Fruit fly (Drosophila melanogaster): ENCODE data around the gene CG15172.
A peak's percentile ranks its signal among the peaks of the same experiment; 100 is the strongest.

CG15172 gene

dm6 chr2L:18987078-18987895, 34.9 kb upstream of the CG15172 start, which contains the start of the genes Swip-1 and EMC5 (continued):
- TF ChIP-seq CG10267 (tag; optimal IDR thresholded peaks at IDR 0.05): peak; percentile 75
- peak; percentile 28 for TF ChIP-seq CG11723 (GFP tag; optimal IDR thresholded peaks at IDR 0.05)
- TF ChIP-seq CG10274 (GFP tag; optimal IDR thresholded peaks at IDR 0.05): no peak
- no peak for TF ChIP-seq grn (GFP tag; optimal IDR thresholded peaks at IDR 0.05)
- peak; percentile 73 for TF ChIP-seq CG7839 (tag; optimal IDR thresholded peaks at IDR 0.05)
- TF ChIP-seq run (tag; optimal IDR thresholded peaks at IDR 0.05): peak; percentile 31
- TF ChIP-seq z (GFP tag; IDR thresholded peaks at IDR 0.05): no peak
- no peak for TF ChIP-seq Dad (GFP tag; optimal IDR thresholded peaks at IDR 0.05)
- TF ChIP-seq Trl (optimal IDR thresholded peaks at IDR 0.05): no peak
- peak; percentile 1 for TF ChIP-seq Trl (GFP tag; optimal IDR thresholded peaks at IDR 0.05)
- TF ChIP-seq nom (GFP tag; optimal IDR thresholded peaks at IDR 0.05): peak; percentile 43
- peak; percentile 35 for TF ChIP-seq HHEX (GFP tag; optimal IDR thresholded peaks at IDR 0.05)
- no peak for TF ChIP-seq mirr (GFP tag; optimal IDR thresholded peaks at IDR 0.05)
- TF ChIP-seq jing (GFP tag; optimal IDR thresholded peaks at IDR 0.05): no peak
- TF ChIP-seq Med (GFP tag): peak; percentile 86
- TF ChIP-seq Fer1 (GFP tag; optimal IDR thresholded peaks at IDR 0.05): peak; percentile 17
- TF ChIP-seq CG5953 (GFP tag; IDR thresholded peaks at IDR 0.05): no peak
- peak; percentile 77 for TF ChIP-seq Hr3 (GFP tag; optimal IDR thresholded peaks at IDR 0.05)
- TF ChIP-seq fd3F (GFP tag; optimal IDR thresholded peaks at IDR 0.05): peak; percentile 52
- TF ChIP-seq eve (GFP tag; optimal IDR thresholded peaks at IDR 0.05): no peak
- TF ChIP-seq CG8388 (GFP tag; optimal IDR thresholded peaks at IDR 0.05): peak; percentile 62
- peak; percentile 44 for TF ChIP-seq Fer3 (tag; optimal IDR thresholded peaks at IDR 0.05)
- peak; percentile 74 for TF ChIP-seq BEAF-32 (GFP tag; optimal IDR thresholded peaks at IDR 0.05)
- TF ChIP-seq tll (GFP tag; optimal IDR thresholded peaks at IDR 0.05): no peak
- no peak for TF ChIP-seq Sry-β (GFP tag; optimal IDR thresholded peaks at IDR 0.05)
- TF ChIP-seq CG8089 (GFP tag; optimal IDR thresholded peaks at IDR 0.05): no peak
- no peak for TF ChIP-seq org-1 (GFP tag; optimal IDR thresholded peaks at IDR 0.05)
- peak; percentile 44; the same call in 1 of the 3 replicates for TF ChIP-seq knrl (GFP tag; IDR thresholded peaks at IDR 0.05; ENCODE audit: partially characterized antibody)
- TF ChIP-seq bsh (GFP tag; optimal IDR thresholded peaks at IDR 0.05): peak in 1 of 2 experiments; percentile 54
- TF ChIP-seq Xrp1 (GFP tag; IDR thresholded peaks at IDR 0.05): peak; percentile 57
- peak; percentile 80 for TF ChIP-seq CG13424 (tag; optimal IDR thresholded peaks at IDR 0.05)
- TF ChIP-seq al (GFP tag; IDR thresholded peaks at IDR 0.05): peak; percentile 42; the same call in 1 of the 2 replicates
- no peak for TF ChIP-seq onecut (GFP tag; IDR thresholded peaks at IDR 0.05)
- peak; percentile 27 for TF ChIP-seq caup (GFP tag; optimal IDR thresholded peaks at IDR 0.05; ENCODE audit: severe bottlenecking)
- no peak for TF ChIP-seq Dip2 (GFP tag; IDR thresholded peaks at IDR 0.05)
- no peak for TF ChIP-seq CG7372 (GFP tag; IDR thresholded peaks at IDR 0.05)
- TF ChIP-seq sisA (GFP tag; IDR thresholded peaks at IDR 0.05): peak; percentile 60; the same call in 1 of the 2 replicates
- peak; percentile 43 for TF ChIP-seq CG4820 (GFP tag; optimal IDR thresholded peaks at IDR 0.05)
- TF ChIP-seq tgo (GFP tag; IDR thresholded peaks at IDR 0.05): peak; percentile 62
- peak; percentile 69 for TF ChIP-seq Dbx (GFP tag; IDR thresholded peaks at IDR 0.05)
- TF ChIP-seq HmgD (GFP tag; optimal IDR thresholded peaks at IDR 0.05): peak; percentile 30
- TF ChIP-seq CG15479 (GFP tag; optimal IDR thresholded peaks at IDR 0.05): no peak
- TF ChIP-seq YL-1 (GFP tag; optimal IDR thresholded peaks at IDR 0.05): no peak
- TF ChIP-seq Atf6 (GFP tag; IDR thresholded peaks at IDR 0.05): no peak
- TF ChIP-seq usp (GFP tag; optimal IDR thresholded peaks at IDR 0.05): no peak
- TF ChIP-seq ci (GFP tag; IDR thresholded peaks at IDR 0.05): peak; percentile 73; the same call in 2 of the 3 replicates
- TF ChIP-seq Hey (tag; optimal IDR thresholded peaks at IDR 0.05): no peak
- TF ChIP-seq CG11085 (GFP tag; IDR thresholded peaks at IDR 0.05): peak; percentile 54; the same call in 1 of the 2 replicates
- TF ChIP-seq CG3995 (GFP tag; optimal IDR thresholded peaks at IDR 0.05): peak; percentile 6
